Worm (Caenorhabditis elegans) whole organism, L3 larva: ENCODE results near the gene elo-9.

ENCODE experiments used
- R02D3.7 ChIP-seq: fragments of 150-350 bp; optimal IDR thresholded peaks from 2 replicates; lab custom pipeline; 2014; ENCODE audit warnings: missing biosample characterization, missing genetic modification characterization
- ZK546.5 ChIP-seq: sonication (generic microtip); optimal IDR thresholded peaks from 2 replicates; lab custom pipeline; 2017; ENCODE audit warnings: missing biosample characterization, missing genetic modification characterization
- aly-2 ChIP-seq: fragments of 150-350 bp; optimal IDR thresholded peaks from 2 replicates; lab custom pipeline; 2014; ENCODE audit warnings: missing biosample characterization, missing genetic modification characterization
- ama-1 ChIP-seq: fragments of 150-350 bp; optimal IDR thresholded peaks from 2 replicates; lab custom pipeline; 2018
- ceh-16 ChIP-seq: sonication (generic microtip); optimal IDR thresholded peaks from 2 replicates; lab custom pipeline; 2017; ENCODE audit warnings: missing biosample characterization, missing genetic modification characterization
- ceh-28 ChIP-seq: fragments of 150-350 bp; optimal IDR thresholded peaks from 2 replicates; lab custom pipeline; 2014; ENCODE audit warnings: missing biosample characterization, missing genetic modification reagents, missing genetic modification characterization
- ceh-82 ChIP-seq: fragments of 150-350 bp; optimal IDR thresholded peaks from 2 replicates; lab custom pipeline; 2014; ENCODE audit warnings: missing biosample characterization, missing genetic modification characterization
- ceh-9 ChIP-seq: sonication (generic microtip); optimal IDR thresholded peaks from 2 replicates; lab custom pipeline; 2018; ENCODE audit warnings: missing biosample characterization, missing genetic modification characterization
- daf-12 ChIP-seq: fragments of 150-350 bp; optimal IDR thresholded peaks from 2 replicates; lab custom pipeline; 2014; ENCODE audit warnings: missing biosample characterization, missing genetic modification reagents, missing genetic modification characterization
- egl-27 ChIP-seq: sonication (generic microtip); optimal IDR thresholded peaks from 4 replicates; lab custom pipeline; 2017; ENCODE audit warnings: missing biosample characterization, missing genetic modification reagents, missing genetic modification characterization
- egl-5 ChIP-seq: fragments of 150-350 bp; optimal IDR thresholded peaks from 2 replicates; lab custom pipeline; 2017; ENCODE audit warnings: missing biosample characterization, missing genetic modification reagents, missing genetic modification characterization, inconsistent platforms
- elt-1 ChIP-seq: fragments of 150-350 bp; optimal IDR thresholded peaks from 2 replicates; lab custom pipeline; 2014; ENCODE audit warnings: missing biosample characterization, missing genetic modification characterization
- elt-2 ChIP-seq: sonication (generic microtip); optimal IDR thresholded peaks from 2 replicates; lab custom pipeline; 2016; ENCODE audit warnings: missing genetic modification reagents, mild to moderate bottlenecking, missing genetic modification characterization, missing compliant biosample characterization
- elt-3 ChIP-seq, 3 experiments: fragments of 150-350 bp in 1 of 3; sonication (generic microtip) in 2 of 3; optimal IDR thresholded peaks; 2 replicates in 2 of 3; 4 replicates in 1 of 3; lab custom pipeline; 2014 to 2017; ENCODE audit warnings: missing biosample characterization in 3 of 3, missing genetic modification characterization in 3 of 3
- eor-1 ChIP-seq, 2 experiments: fragments of 150-350 bp; optimal IDR thresholded peaks; 2 replicates each; lab custom pipeline; 2014 to 2018; ENCODE audit warnings: missing biosample characterization in 2 of 2, missing genetic modification characterization in 2 of 2
- fkh-10 ChIP-seq: sonication (generic microtip); optimal IDR thresholded peaks from 2 replicates; lab custom pipeline; 2017; ENCODE audit warnings: missing biosample characterization, missing genetic modification reagents, missing genetic modification characterization
- fkh-2 ChIP-seq: fragments of 150-350 bp; optimal IDR thresholded peaks from 2 replicates; lab custom pipeline; 2014; ENCODE audit warnings: missing biosample characterization, missing genetic modification reagents, missing genetic modification characterization
- fos-1 ChIP-seq: fragments of 150-350 bp; optimal IDR thresholded peaks from 2 replicates; lab custom pipeline; 2014; ENCODE audit warnings: missing biosample characterization, missing genetic modification characterization
- hmg-11 ChIP-seq: sonication (generic microtip); optimal IDR thresholded peaks from 2 replicates; lab custom pipeline; 2016; ENCODE audit warnings: missing genetic modification characterization, missing compliant biosample characterization
- jun-1 ChIP-seq: fragments of 150-350 bp; optimal IDR thresholded peaks from 2 replicates; lab custom pipeline; 2014; ENCODE audit warnings: missing biosample characterization, missing genetic modification reagents, missing genetic modification characterization
- lin-15B ChIP-seq: fragments of 150-350 bp; optimal IDR thresholded peaks from 2 replicates; lab custom pipeline; 2014; ENCODE audit warnings: missing biosample characterization, missing genetic modification characterization
- lin-39 ChIP-seq: fragments of 150-350 bp; optimal IDR thresholded peaks from 2 replicates; lab custom pipeline; 2018; ENCODE audit warnings: missing biosample characterization, missing genetic modification reagents, missing genetic modification characterization
- lsy-12 ChIP-seq: sonication (generic microtip); optimal IDR thresholded peaks from 2 replicates; lab custom pipeline; 2016; ENCODE audit warnings: mild to moderate bottlenecking, missing genetic modification characterization, missing compliant biosample characterization
- mdl-1 ChIP-seq: fragments of 150-350 bp; optimal IDR thresholded peaks from 2 replicates; lab custom pipeline; 2014; ENCODE audit warnings: missing biosample characterization, missing genetic modification characterization
- mml-1 ChIP-seq: fragments of 150-350 bp; sonication (generic microtip); optimal IDR thresholded peaks from 3 replicates; lab custom pipeline; 2014; ENCODE audit warnings: missing biosample characterization, missing genetic modification characterization
- nfya-1 ChIP-seq: sonication (generic microtip); optimal IDR thresholded peaks from 2 replicates; lab custom pipeline; 2017; ENCODE audit warnings: missing genetic modification characterization, mild to moderate bottlenecking, missing compliant biosample characterization, antibody characterized with exemption, moderate library complexity; ENCODE audit not compliant: insufficient read depth
- nhr-11 ChIP-seq: fragments of 150-350 bp; optimal IDR thresholded peaks from 2 replicates; lab custom pipeline; 2014; ENCODE audit warnings: missing biosample characterization, missing genetic modification characterization
- nhr-12 ChIP-seq: fragments of 150-350 bp; optimal IDR thresholded peaks from 2 replicates; lab custom pipeline; 2014; ENCODE audit warnings: missing biosample characterization, missing genetic modification characterization
- nhr-23 ChIP-seq: fragments of 150-350 bp; optimal IDR thresholded peaks from 2 replicates; lab custom pipeline; 2014; ENCODE audit warnings: missing biosample characterization, missing genetic modification reagents, missing genetic modification characterization
- nhr-237 ChIP-seq: fragments of 150-350 bp; optimal IDR thresholded peaks from 2 replicates; lab custom pipeline; 2014; ENCODE audit warnings: missing biosample characterization, missing genetic modification characterization
- nhr-25 ChIP-seq: sonication (generic microtip); optimal IDR thresholded peaks from 2 replicates; lab custom pipeline; 2017; ENCODE audit warnings: missing biosample characterization, missing genetic modification characterization
- nhr-28 ChIP-seq: fragments of 150-350 bp; optimal IDR thresholded peaks from 2 replicates; lab custom pipeline; 2014; ENCODE audit warnings: missing biosample characterization, missing genetic modification characterization
- nhr-43 ChIP-seq: sonication (generic microtip); optimal IDR thresholded peaks from 2 replicates; lab custom pipeline; 2016; ENCODE audit warnings: mild to moderate bottlenecking, missing genetic modification characterization, missing compliant biosample characterization; ENCODE audit not compliant: poor library complexity, severe bottlenecking
- nhr-67 ChIP-seq: fragments of 150-350 bp; optimal IDR thresholded peaks from 2 replicates; lab custom pipeline; 2014; ENCODE audit warnings: missing biosample characterization, missing genetic modification characterization
- nhr-76 ChIP-seq: fragments of 150-350 bp; sonication (generic microtip); optimal IDR thresholded peaks from 5 replicates; lab custom pipeline; 2014; ENCODE audit warnings: missing biosample characterization, missing genetic modification characterization
- nhr-77 ChIP-seq: fragments of 150-350 bp; optimal IDR thresholded peaks from 2 replicates; lab custom pipeline; 2014; ENCODE audit warnings: missing biosample characterization, missing genetic modification characterization
- pha-4 ChIP-seq: fragments of 150-350 bp; optimal IDR thresholded peaks from 2 replicates; lab custom pipeline; 2014; ENCODE audit warnings: missing biosample characterization, missing genetic modification reagents, missing genetic modification characterization
- pqm-1 ChIP-seq: fragments of 150-350 bp; optimal IDR thresholded peaks from 2 replicates; lab custom pipeline; 2017; ENCODE audit warnings: missing biosample characterization, missing genetic modification characterization, inconsistent platforms
- sea-2 ChIP-seq: fragments of 150-350 bp; sonication (generic microtip); optimal IDR thresholded peaks from 4 replicates; lab custom pipeline; 2014; ENCODE audit warnings: missing biosample characterization, missing genetic modification reagents, missing genetic modification characterization
- skn-1 ChIP-seq: fragments of 150-350 bp; optimal IDR thresholded peaks from 2 replicates; lab custom pipeline; 2014; ENCODE audit warnings: missing biosample characterization, missing genetic modification characterization
- snpc-4 ChIP-seq: fragments of 150-350 bp; optimal IDR thresholded peaks from 2 replicates; lab custom pipeline; 2014; ENCODE audit warnings: missing biosample characterization, missing genetic modification characterization
- tbx-2 ChIP-seq: sonication (generic microtip); optimal IDR thresholded peaks from 2 replicates; lab custom pipeline; 2016; ENCODE audit warnings: mild to moderate bottlenecking, missing genetic modification characterization, missing compliant biosample characterization
- unc-39 ChIP-seq: sonication (generic microtip); optimal IDR thresholded peaks from 4 replicates; lab custom pipeline; 2017; ENCODE audit warnings: missing biosample characterization, missing genetic modification characterization
- unc-62 ChIP-seq: fragments of 150-350 bp; sonication (generic microtip); optimal IDR thresholded peaks from 4 replicates; lab custom pipeline; 2014; ENCODE audit warnings: missing biosample characterization, missing genetic modification reagents, missing genetic modification characterization
- zag-1 ChIP-seq: fragments of 150-350 bp; optimal IDR thresholded peaks from 2 replicates; lab custom pipeline; 2014; ENCODE audit warnings: missing biosample characterization, missing genetic modification characterization
- ztf-11 ChIP-seq: fragments of 150-350 bp; optimal IDR thresholded peaks from 2 replicates; lab custom pipeline; 2014; ENCODE audit warnings: missing biosample characterization, missing genetic modification characterization
- ztf-4 ChIP-seq: fragments of 150-350 bp; optimal IDR thresholded peaks from 2 replicates; lab custom pipeline; 2014; ENCODE audit warnings: missing biosample characterization, missing genetic modification characterization

Gene elo-9

DNA sequence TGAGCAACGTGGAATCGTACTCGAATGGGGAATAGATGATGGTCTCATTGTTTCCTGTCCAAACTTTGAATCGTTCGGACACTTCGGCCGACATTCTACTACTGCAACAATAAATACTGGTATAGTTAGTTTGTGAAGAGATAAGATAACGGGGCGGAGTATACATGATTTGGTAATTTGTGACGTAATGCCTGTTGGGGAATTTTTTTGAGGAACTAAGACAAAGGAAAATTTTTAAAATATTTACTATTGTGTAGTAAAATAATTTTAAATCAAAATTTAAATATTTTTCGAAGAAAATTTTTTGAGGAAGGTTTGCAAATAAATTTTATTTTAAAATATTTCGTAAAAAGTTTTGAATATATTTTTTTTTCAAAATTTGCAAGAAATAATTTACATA lies at the start of gene elo-9:
elo-9 (minus strand) TSS at position 101 of the 400 bp plus-strand sequence.
- TF ChIP-seq fkh-2 (tag; lab: Kevin White, UChicago) (no peak), pha-4 (tag; lab: Kevin White, UChicago) (no peak), tbx-2 (tag; lab: Kevin White, UChicago) (no peak), nhr-11 (tag; lab: Kevin White, UChicago) (no peak), mml-1 (no peak), eor-1 (tag; optimal IDR thresholded peaks at IDR 0.05; lab: Kevin White, UChicago) (no peak), zag-1 (tag; lab: Kevin White, UChicago) (no peak), jun-1 (tag; lab: Kevin White, UChicago) (no peak), lin-39 (tag; lab: Kevin White, UChicago) (no peak), nhr-77 (tag; lab: Kevin White, UChicago) (no peak), ztf-4 (no peak), aly-2 (no peak), ama-1 (lab: Kevin White, UChicago) (no peak), snpc-4 (tag; lab: Kevin White, UChicago) (no peak), elt-2 (tag; lab: Kevin White, UChicago) (no peak), egl-5 (tag; lab: Kevin White, UChicago) (no peak), ztf-11 (tag; lab: Kevin White, UChicago) (no peak), sea-2 (GFP tag; lab: Kevin White, UChicago) (no peak), nhr-12 (tag; lab: Kevin White, UChicago) (no peak), elt-1 (no peak)
- TF ChIP-seq, all 47 proteins: peak for 0

DNA sequence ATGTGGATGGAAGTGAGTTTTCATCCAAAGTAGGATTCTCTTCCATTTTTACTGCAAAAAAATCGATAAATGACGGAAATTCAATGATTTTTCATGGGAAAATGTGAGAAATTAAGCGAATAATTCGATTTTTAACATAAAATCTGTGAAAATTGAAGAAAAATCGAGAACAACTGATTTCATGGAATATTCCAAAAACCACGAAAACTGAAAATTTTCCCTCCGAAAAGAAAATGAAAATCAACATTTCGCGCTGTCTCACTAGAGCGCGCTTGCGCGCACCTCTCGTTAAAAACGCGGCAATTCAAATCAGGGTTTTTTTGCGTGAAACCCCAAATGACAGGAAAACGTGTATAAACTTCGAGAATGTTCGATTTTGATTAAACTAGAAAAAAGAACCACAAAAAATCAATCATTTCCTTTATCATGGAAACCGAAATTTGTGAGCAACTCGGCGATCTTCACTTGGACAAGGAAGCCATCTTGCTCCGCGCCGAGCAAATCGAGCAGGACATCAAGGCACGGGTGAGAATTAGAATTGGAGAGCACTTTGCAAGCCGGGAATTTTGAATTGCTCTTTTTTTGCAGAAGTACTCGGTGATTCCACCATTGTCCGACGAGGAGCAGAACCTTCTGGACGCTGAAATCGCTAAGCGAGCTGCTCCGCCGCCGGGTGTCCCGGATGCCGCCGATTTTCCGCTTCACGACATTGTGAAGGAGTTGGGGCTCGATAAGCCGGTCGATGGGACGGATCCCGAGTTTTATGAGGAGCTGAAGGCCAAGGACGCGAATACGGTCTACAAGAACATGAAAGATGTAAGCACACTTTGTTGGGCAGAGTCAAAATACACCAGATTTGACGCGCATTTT lies 46.7 kb upstream of the elo-9 start, which contains the start of the genes Y53F4B.9 and Y53F4B.11:
Y53F4B.9 (minus strand) TSS at position 51 of the 870 bp plus-strand sequence.
Y53F4B.11 (plus strand) TSS at position 383 of the 870 bp plus-strand sequence.
- TF ChIP-seq mml-1, result no peak
- TF ChIP-seq nhr-25, result peak; percentile 59
- no peak for TF ChIP-seq nhr-67 (tag; lab: Kevin White, UChicago)
- peak; percentile 62 for TF ChIP-seq R02D3.7 (tag; lab: Kevin White, UChicago)
- no peak for TF ChIP-seq nhr-237 (tag; lab: Kevin White, UChicago)
- TF ChIP-seq lin-39 (tag; lab: Kevin White, UChicago), result peak; percentile 77
- TF ChIP-seq eor-1 (tag; optimal IDR thresholded peaks at IDR 0.05; lab: Kevin White, UChicago), result no peak
- peak; percentile 47 for TF ChIP-seq ceh-82 (tag; lab: Kevin White, UChicago)
- TF ChIP-seq ama-1 (lab: Kevin White, UChicago), result peak; percentile 16
- TF ChIP-seq lsy-12 (tag; lab: Kevin White, UChicago), result peak; percentile 26
- TF ChIP-seq nhr-76 (tag; lab: Kevin White, UChicago), result no peak
- TF ChIP-seq ztf-11 (tag; lab: Kevin White, UChicago), result no peak
- TF ChIP-seq tbx-2 (tag; lab: Kevin White, UChicago), result no peak
- TF ChIP-seq nhr-77 (tag; lab: Kevin White, UChicago), result peak; percentile 61
- TF ChIP-seq egl-5 (tag; lab: Kevin White, UChicago), result peak; percentile 55
- TF ChIP-seq nfya-1, result peak; percentile 88
- no peak for TF ChIP-seq fos-1 (tag; lab: Kevin White, UChicago)
- no peak for TF ChIP-seq unc-62 (GFP tag; lab: Kevin White, UChicago)
- TF ChIP-seq lin-15B (tag; lab: Kevin White, UChicago), result peak; percentile 93
- no peak for TF ChIP-seq zag-1 (tag; lab: Kevin White, UChicago)
- no peak for TF ChIP-seq fkh-10 (GFP tag; lab: Kevin White, UChicago)
- TF ChIP-seq nhr-12 (tag; lab: Kevin White, UChicago), result no peak
- TF ChIP-seq mdl-1, result no peak
- TF ChIP-seq snpc-4 (tag; lab: Kevin White, UChicago), result peak; percentile 85
- peak; percentile 31 for TF ChIP-seq skn-1
- no peak for TF ChIP-seq nhr-43 (tag; lab: Kevin White, UChicago)
- TF ChIP-seq unc-39 (tag; lab: Kevin White, UChicago), result no peak
- no peak for TF ChIP-seq fkh-2 (tag; lab: Kevin White, UChicago)
- no peak for TF ChIP-seq egl-27
- no peak for TF ChIP-seq ceh-16 (tag; lab: Kevin White, UChicago)
- TF ChIP-seq sea-2 (GFP tag; lab: Kevin White, UChicago), result no peak
- no peak for TF ChIP-seq ztf-4
- peak; percentile 59 for TF ChIP-seq ceh-28 (tag; lab: Kevin White, UChicago)
- TF ChIP-seq hmg-11, result peak; percentile 45
- no peak for TF ChIP-seq daf-12
- TF ChIP-seq elt-2 (tag; lab: Kevin White, UChicago), result peak; percentile 18
- TF ChIP-seq ZK546.5 (tag; lab: Kevin White, UChicago), result no peak
- TF ChIP-seq nhr-11 (tag; lab: Kevin White, UChicago), result no peak
- peak; percentile 42 for TF ChIP-seq jun-1 (tag; lab: Kevin White, UChicago)
- no peak for TF ChIP-seq elt-3 (tag; optimal IDR thresholded peaks at IDR 0.05; lab: Kevin White, UChicago)
- TF ChIP-seq nhr-23 (tag; lab: Kevin White, UChicago), result peak; percentile 73
- TF ChIP-seq nhr-28 (tag; lab: Kevin White, UChicago), result no peak
- no peak for TF ChIP-seq elt-1
- no peak for TF ChIP-seq ceh-9 (tag; lab: Kevin White, UChicago)
- TF ChIP-seq pha-4 (tag; lab: Kevin White, UChicago), result peak; percentile 88
- peak; percentile 44 for TF ChIP-seq pqm-1
- no peak for TF ChIP-seq aly-2
